Worm (Caenorhabditis elegans): ENCODE measurements around the gene lep-2.

lep-2 gene

ce11 chrIV:1012447-1012846 is 20.4 kb downstream of the lep-2 start, which contains the start of gene rbm-39 (continued):
- TF ChIP-seq ekl-4 (GFP tag; IDR thresholded peaks at IDR 0.05) (peak; percentile 85), efl-1 (GFP tag; optimal IDR thresholded peaks at IDR 0.05) (peak; percentile 64), ZK185.1 (tag; optimal IDR thresholded peaks at IDR 0.05; ENCODE audit: poor library complexity, severe bottlenecking) (no peak), F39B2.1 (GFP tag; IDR thresholded peaks at IDR 0.05) (no peak), lin-40 (tag; optimal IDR thresholded peaks at IDR 0.05) (peak; percentile 77), madf-8 (GFP tag; conservative IDR thresholded peaks at IDR 0.05) (peak; percentile 23; the same call in 1 of the 2 replicates), nfya-1 (tag; optimal IDR thresholded peaks at IDR 0.05; ENCODE audit: borderline replicate concordance, insufficient read depth) (no peak), xnd-1 (tag; optimal IDR thresholded peaks at IDR 0.05) (peak; percentile 61), D2030.7 (GFP tag; IDR thresholded peaks at IDR 0.05) (peak; percentile 79), sdz-38 (tag; optimal IDR thresholded peaks at IDR 0.05) (no peak), F10E7.11 (tag; optimal IDR thresholded peaks at IDR 0.05) (no peak), rec-8 (tag; optimal IDR thresholded peaks at IDR 0.05) (no peak), ceh-100 (GFP tag; IDR thresholded peaks at IDR 0.05) (peak; percentile 71), nfya-2 (GFP tag; IDR thresholded peaks at IDR 0.05) (no peak), rcor-1 (GFP tag; IDR thresholded peaks at IDR 0.05) (0 out of 2 replicates have a peak, but pooled peaks have one; percentile 23), lag-1 (GFP tag; IDR thresholded peaks at IDR 0.05) (no peak), zfh-2 (GFP tag; conservative IDR thresholded peaks at IDR 0.05) (0 out of 2 replicates have a peak, but pooled peaks have one; percentile 18), B0336.3 (GFP tag; IDR thresholded peaks at IDR 0.05) (peak; percentile 85), madf-3 (GFP tag; IDR thresholded peaks at IDR 0.05) (peak; percentile 100), snpc-1.1 (tag; optimal IDR thresholded peaks at IDR 0.05; ENCODE audit: insufficient read depth) (peak; percentile 50), K12H6.12 (tag; optimal IDR thresholded peaks at IDR 0.05) (peak; percentile 75), akir-1 (GFP tag; optimal IDR thresholded peaks at IDR 0.05) (no peak), F23B12.7 (tag; optimal IDR thresholded peaks at IDR 0.05; ENCODE audit: insufficient read depth) (peak; percentile 79), egrh-3 (GFP tag; IDR thresholded peaks at IDR 0.05) (no peak), F33H1.4 (GFP tag; IDR thresholded peaks at IDR 0.05) (peak; percentile 98), hmg-1.2 (GFP tag; IDR thresholded peaks at IDR 0.05) (peak; percentile 71), ztf-22 (GFP tag; optimal IDR thresholded peaks at IDR 0.05) (no peak), rpc-1 (optimal IDR thresholded peaks at IDR 0.05) (no peak), rpc-1 (tag; optimal IDR thresholded peaks at IDR 0.05) (no peak), atf-7 (tag; optimal IDR thresholded peaks at IDR 0.05) (no peak), unc-130 (GFP tag; optimal IDR thresholded peaks at IDR 0.05) (peak; percentile 6), hsf-1 (GFP tag; IDR thresholded peaks at IDR 0.05) (peak; percentile 33; the same call in 1 of the 2 replicates), F22D6.2 (tag; optimal IDR thresholded peaks at IDR 0.05) (no peak), tbp1 (GFP tag; optimal IDR thresholded peaks at IDR 0.05) (peak; percentile 60), ceh-58 (GFP tag; IDR thresholded peaks at IDR 0.05) (no peak), ceh-91 (GFP tag; IDR thresholded peaks at IDR 0.05) (peak; percentile 71), ama-1 (optimal IDR thresholded peaks at IDR 0.05) (peak; percentile 27), ama-1 (GFP tag; optimal IDR thresholded peaks at IDR 0.05) (no peak), lin-54 (GFP tag; optimal IDR thresholded peaks at IDR 0.05) (peak; percentile 76), athp-1 (tag; optimal IDR thresholded peaks at IDR 0.05) (peak; percentile 64), nhr-120 (GFP tag; IDR thresholded peaks at IDR 0.05) (no peak), him-1 (tag; optimal IDR thresholded peaks at IDR 0.05) (no peak), cebp-2 (GFP tag; IDR thresholded peaks at IDR 0.05) (no peak), Y95B8A.8 (GFP tag; IDR thresholded peaks at IDR 0.05) (peak; percentile 82), lsy-27 (tag; optimal IDR thresholded peaks at IDR 0.05; ENCODE audit: borderline replicate concordance, insufficient read depth) (no peak), let-607 (tag; optimal IDR thresholded peaks at IDR 0.05) (peak in 1 of 2 experiments; percentile 13)
